Fruit fly (Drosophila melanogaster) whole organism: ENCODE measurements around the gene moody.

Source experiments
- CG8478 ChIP-seq: fragments of >200 bp; optimal IDR thresholded peaks from 2 replicates; lab custom pipeline; 2018; ENCODE audit warnings: inconsistent platforms
- Dll ChIP-seq: fragments of >200 bp; optimal IDR thresholded peaks from 2 replicates; lab custom pipeline; 2017
- usp ChIP-seq: fragments of >200 bp; optimal IDR thresholded peaks from 2 replicates; lab custom pipeline; 2017; ENCODE audit warnings: missing biosample characterization, missing genetic modification characterization, mixed read lengths

- no peak for TF ChIP-seq usp
- no peak for TF ChIP-seq CG8478 (lab: Kevin White, UChicago)
- no peak for TF ChIP-seq Dll (lab: Kevin White, UChicago)
Observed at dm6 chrX:2080367-2080927, 30.5 kb upstream of the moody start, which contains the start of the genes CG16903 and Unc-76.
